Fruit fly (Drosophila melanogaster): ENCODE measurements around the gene Pfdn1.

The Pfdn1 gene

DNA sequence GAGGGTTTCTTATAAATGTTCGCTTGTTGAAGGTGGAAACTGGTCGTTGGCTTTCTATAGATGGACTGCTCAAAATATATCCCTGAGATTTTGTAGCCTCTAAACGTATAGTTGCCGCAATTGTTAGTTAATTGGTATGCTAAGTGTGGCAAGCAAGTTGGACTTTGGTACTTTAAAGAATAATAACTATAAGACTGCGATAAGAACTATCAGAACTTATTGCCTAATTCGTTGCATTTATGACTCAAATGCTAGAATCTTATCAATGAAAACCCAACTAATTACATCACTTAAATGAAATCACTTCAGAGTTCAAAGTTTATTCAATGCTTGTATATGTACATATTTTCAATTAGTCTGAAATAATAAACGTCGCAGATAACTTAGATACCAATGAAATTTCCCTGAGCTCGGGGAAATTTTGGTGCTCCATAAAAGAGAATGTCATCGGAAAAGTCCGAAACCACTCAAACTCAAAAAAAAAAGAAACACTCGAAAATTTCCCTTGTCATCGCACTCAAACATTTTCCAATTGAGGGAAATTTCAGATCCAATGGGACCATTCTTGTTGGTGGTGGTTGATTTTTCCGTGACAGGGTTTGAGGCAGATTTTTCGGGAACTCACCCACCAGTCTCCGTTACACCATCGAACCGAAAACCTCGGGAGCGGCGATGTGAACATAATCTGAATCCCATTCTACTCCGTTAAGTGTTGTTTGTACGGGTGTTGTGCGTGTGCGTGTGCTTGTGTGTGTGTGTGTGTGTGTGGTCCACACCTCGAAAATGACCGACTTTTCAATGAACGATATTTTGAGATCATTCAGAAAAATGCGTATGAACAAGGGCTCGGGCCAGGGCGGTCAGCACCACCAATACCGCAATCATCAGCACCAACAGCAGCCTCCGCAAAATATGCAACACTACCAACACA, 22.2 kb downstream of the Pfdn1 start, which contains the start of gene CG45075 (continued):
- TF ChIP-seq gcm2 (GFP tag; optimal IDR thresholded peaks at IDR 0.05) (no peak), CG8765 (GFP tag; IDR thresholded peaks at IDR 0.05) (no peak), z (GFP tag; IDR thresholded peaks at IDR 0.05) (peak; percentile 97), caup (GFP tag; optimal IDR thresholded peaks at IDR 0.05; ENCODE audit: severe bottlenecking) (no peak), GATAe (GFP tag; conservative IDR thresholded peaks at IDR 0.05) (no peak), CG43689 (GFP tag; IDR thresholded peaks at IDR 0.05) (no peak), nom (GFP tag; optimal IDR thresholded peaks at IDR 0.05) (no peak), CG10543 (GFP tag; optimal IDR thresholded peaks at IDR 0.05) (no peak), bigmax (GFP tag; optimal IDR thresholded peaks at IDR 0.05) (no peak), CG3995 (GFP tag; optimal IDR thresholded peaks at IDR 0.05) (no peak), C15 (GFP tag; IDR thresholded peaks at IDR 0.05) (no peak), CG9932 (GFP tag; IDR thresholded peaks at IDR 0.05) (no peak), CG3281 (GFP tag; optimal IDR thresholded peaks at IDR 0.05) (no peak), fu2 (GFP tag; optimal IDR thresholded peaks at IDR 0.05) (no peak), CG14710 (tag; optimal IDR thresholded peaks at IDR 0.05) (peak; percentile 0), ham (GFP tag; IDR thresholded peaks at IDR 0.05) (no peak), Mrtf (GFP tag; IDR thresholded peaks at IDR 0.05) (no peak), sc (optimal IDR thresholded peaks at IDR 0.05) (no peak), sc (GFP tag; optimal IDR thresholded peaks at IDR 0.05) (no peak), Drgx (GFP tag; IDR thresholded peaks at IDR 0.05) (no peak), scrt (GFP tag; optimal IDR thresholded peaks at IDR 0.05) (peak; percentile 19), klu (GFP tag; IDR thresholded peaks at IDR 0.05) (no peak), CG2875 (GFP tag; optimal IDR thresholded peaks at IDR 0.05) (no peak), Deaf1 (tag; optimal IDR thresholded peaks at IDR 0.05) (no peak), tio (GFP tag; optimal IDR thresholded peaks at IDR 0.05) (no peak), CG16863 (GFP tag; optimal IDR thresholded peaks at IDR 0.05) (no peak), disco-r (GFP tag; optimal IDR thresholded peaks at IDR 0.05) (no peak), sqz (GFP tag; optimal IDR thresholded peaks at IDR 0.05) (peak; percentile 61), CG9609 (GFP tag; optimal IDR thresholded peaks at IDR 0.05) (no peak), CG3847 (GFP tag; IDR thresholded peaks at IDR 0.05) (no peak), tna (GFP tag; IDR thresholded peaks at IDR 0.05; ENCODE audit: partially characterized antibody) (no peak), Spps (tag; optimal IDR thresholded peaks at IDR 0.05) (no peak), Doc3 (GFP tag; IDR thresholded peaks at IDR 0.05; ENCODE audit: partially characterized antibody) (no peak), CG14860 (GFP tag; IDR thresholded peaks at IDR 0.05; ENCODE audit: partially characterized antibody) (no peak), chinmo (GFP tag; IDR thresholded peaks at IDR 0.05; ENCODE audit: partially characterized antibody) (no peak), amos (GFP tag; IDR thresholded peaks at IDR 0.05; ENCODE audit: partially characterized antibody) (no peak), Abd-B (GFP tag; optimal IDR thresholded peaks at IDR 0.05) (no peak), crp (GFP tag; optimal IDR thresholded peaks at IDR 0.05) (no peak), CG33213 (GFP tag; optimal IDR thresholded peaks at IDR 0.05) (no peak), CG12236 (GFP tag; optimal IDR thresholded peaks at IDR 0.05) (no peak), CG1792 (GFP tag; optimal IDR thresholded peaks at IDR 0.05) (no peak), run (tag; optimal IDR thresholded peaks at IDR 0.05) (no peak), CG18476 (GFP tag; optimal IDR thresholded peaks at IDR 0.05) (no peak), Xbp1 (GFP tag; optimal IDR thresholded peaks at IDR 0.05) (no peak), CG16813 (GFP tag; IDR thresholded peaks at IDR 0.05; ENCODE audit: partially characterized antibody) (no peak), bsh (GFP tag; optimal IDR thresholded peaks at IDR 0.05) (peak in 1 of 2 experiments; percentile 23), hth (optimal IDR thresholded peaks at IDR 0.05) (no peak), Hand (GFP tag; optimal IDR thresholded peaks at IDR 0.05) (no peak)

Measured in whole organism, embryonic.